Worm (Caenorhabditis elegans): Measurements from ENCODE around the gene F31F6.1.

- TF ChIP-seq nhr-76 (tag; optimal IDR thresholded peaks at IDR 0.05) (no peak), snpc-4 (tag; optimal IDR thresholded peaks at IDR 0.05) (no peak), nhr-12 (tag; optimal IDR thresholded peaks at IDR 0.05) (no peak), ces-1 (GFP tag; optimal IDR thresholded peaks at IDR 0.05) (no peak), zip-8 (tag; optimal IDR thresholded peaks at IDR 0.05) (no peak), elt-1 (tag; optimal IDR thresholded peaks at IDR 0.05; ENCODE audit: borderline replicate concordance, insufficient read depth) (no peak), unc-39 (tag; optimal IDR thresholded peaks at IDR 0.05) (no peak), unc-62 (GFP tag; optimal IDR thresholded peaks at IDR 0.05) (no peak), elt-3 (tag; optimal IDR thresholded peaks at IDR 0.05) (no peak), lsy-2 (tag; optimal IDR thresholded peaks at IDR 0.05) (no peak), ztf-11 (tag; optimal IDR thresholded peaks at IDR 0.05) (no peak), lin-13 (tag; optimal IDR thresholded peaks at IDR 0.05) (no peak)
Observed at ce11 chrX:14894380-14894779, 26.3 kb upstream of the F31F6.1 start.
